Fruit fly (Drosophila melanogaster) Kc167 (cell line): ENCODE data around the gene B-H2.

Experiments
- Myc ChIP-seq: fragments of >200 bp; optimal IDR thresholded peaks from 2 replicates; lab custom pipeline; 2017; ENCODE audit warnings: missing external identifiers
- Sin3A ChIP-seq: fragments of >200 bp; optimal IDR thresholded peaks from 2 replicates; lab custom pipeline; 2018; ENCODE audit warnings: missing external identifiers
- h ChIP-seq: fragments of >200 bp; optimal IDR thresholded peaks from 3 replicates; lab custom pipeline; 2018; ENCODE audit warnings: missing external identifiers
- insv ChIP-seq: fragments of >200 bp; optimal IDR thresholded peaks from 3 replicates; lab custom pipeline; 2018; ENCODE audit warnings: missing external identifiers
- psq ChIP-seq: fragments of >200 bp; optimal IDR thresholded peaks from 2 replicates; lab custom pipeline; 2017; ENCODE audit warnings: missing external identifiers
- ttk ChIP-seq: sonication (Bioruptor generic); optimal IDR thresholded peaks from 2 replicates; lab custom pipeline; 2017; ENCODE audit warnings: missing external identifiers

DNA sequence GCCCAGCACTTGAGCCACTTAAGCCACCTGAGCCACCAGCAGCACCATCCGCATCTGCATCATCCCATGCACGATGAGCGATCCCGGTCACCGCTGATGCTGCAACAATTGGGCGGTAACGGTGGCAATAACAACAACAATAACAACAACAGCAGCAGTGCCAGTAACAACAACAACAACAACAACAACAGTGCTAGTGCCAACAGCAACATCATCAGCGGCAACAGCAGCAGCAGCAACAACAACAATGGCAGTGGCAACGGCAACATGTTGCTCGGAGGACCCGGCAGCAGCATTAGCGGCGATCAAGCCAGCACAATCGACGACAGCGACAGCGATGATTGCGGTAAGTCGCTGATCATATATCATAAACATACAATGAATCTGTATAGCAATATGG is 1.2 kb downstream of the B-H2 start:
- no peak for TF ChIP-seq h (lab: Kevin White, UChicago)
- no peak for TF ChIP-seq psq
- TF ChIP-seq ttk (lab: Kevin White, UChicago): no peak
- no peak for TF ChIP-seq Myc (lab: Kevin White, UChicago)
- TF ChIP-seq insv (lab: Kevin White, UChicago): no peak
- TF ChIP-seq Sin3A (lab: Kevin White, UChicago): no peak
